Worm (Caenorhabditis elegans) whole organism, L2 larva: ENCODE results near the gene ZK632.12.

Experiments
- C34F6.9 ChIP-seq: fragments of 150-350 bp; optimal IDR thresholded peaks from 2 replicates; lab custom pipeline; 2014; ENCODE audit warnings: missing biosample characterization, missing genetic modification characterization
- R02D3.7 ChIP-seq: fragments of 150-350 bp; optimal IDR thresholded peaks from 2 replicates; lab custom pipeline; 2014; ENCODE audit warnings: missing biosample characterization, missing genetic modification characterization
- alr-1 ChIP-seq: fragments of 150-350 bp; optimal IDR thresholded peaks from 2 replicates; lab custom pipeline; 2014; ENCODE audit warnings: missing biosample characterization, missing genetic modification characterization
- aly-2 ChIP-seq: fragments of 150-350 bp; optimal IDR thresholded peaks from 2 replicates; lab custom pipeline; 2014; ENCODE audit warnings: missing biosample characterization, missing genetic modification characterization
- ama-1 ChIP-seq: fragments of 150-350 bp; optimal IDR thresholded peaks from 2 replicates; lab custom pipeline; 2018; ENCODE audit warnings: inconsistent platforms
- ceh-16 ChIP-seq: fragments of 150-350 bp; optimal IDR thresholded peaks from 2 replicates; lab custom pipeline; 2014; ENCODE audit warnings: missing biosample characterization, missing genetic modification characterization
- ceh-82 ChIP-seq: fragments of 150-350 bp; optimal IDR thresholded peaks from 2 replicates; lab custom pipeline; 2014; ENCODE audit warnings: missing biosample characterization, missing genetic modification characterization
- crh-2 ChIP-seq: sonication (generic microtip); optimal IDR thresholded peaks from 2 replicates; lab custom pipeline; 2017; ENCODE audit warnings: missing biosample characterization, missing genetic modification characterization
- dmd-4 ChIP-seq: sonication (generic microtip); optimal IDR thresholded peaks from 2 replicates; lab custom pipeline; 2017; ENCODE audit warnings: missing biosample characterization, missing genetic modification characterization
- egl-27 ChIP-seq: sonication (generic microtip); optimal IDR thresholded peaks from 3 replicates; lab custom pipeline; 2017; ENCODE audit warnings: missing biosample characterization, missing genetic modification reagents, missing genetic modification characterization
- elt-1 ChIP-seq: fragments of 150-350 bp; optimal IDR thresholded peaks from 2 replicates; lab custom pipeline; 2014; ENCODE audit warnings: missing biosample characterization, missing genetic modification characterization
- elt-3 ChIP-seq: sonication (generic microtip); optimal IDR thresholded peaks from 2 replicates; lab custom pipeline; 2017; ENCODE audit warnings: missing biosample characterization, missing genetic modification characterization
- fos-1 ChIP-seq: fragments of 150-350 bp; optimal IDR thresholded peaks from 2 replicates; lab custom pipeline; 2014; ENCODE audit warnings: missing biosample characterization, missing genetic modification characterization
- gmeb-1 ChIP-seq: fragments of 150-350 bp; optimal IDR thresholded peaks from 2 replicates; lab custom pipeline; 2014; ENCODE audit warnings: missing biosample characterization, missing genetic modification characterization
- lin-11 ChIP-seq: fragments of 150-350 bp; sonication (generic microtip); optimal IDR thresholded peaks from 2 replicates; lab custom pipeline; 2014; ENCODE audit warnings: missing biosample characterization, missing genetic modification characterization, inconsistent platforms, mixed read lengths
- lin-13 ChIP-seq: fragments of 150-350 bp; optimal IDR thresholded peaks from 2 replicates; lab custom pipeline; 2014; ENCODE audit warnings: missing biosample characterization, missing genetic modification reagents, missing genetic modification characterization
- lsy-2 ChIP-seq, 2 experiments: fragments of 150-350 bp in 1 of 2; sonication (generic microtip) in 1 of 2; optimal IDR thresholded peaks; 2 replicates each; lab custom pipeline; 2014 to 2017; ENCODE audit warnings: missing biosample characterization in 2 of 2, missing genetic modification characterization in 2 of 2
- mbf-1 ChIP-seq: sonication (generic microtip); optimal IDR thresholded peaks from 2 replicates; lab custom pipeline; 2017; ENCODE audit warnings: missing biosample characterization, missing genetic modification characterization
- mdl-1 ChIP-seq, 2 experiments: fragments of 150-350 bp in 1 of 2; sonication (generic microtip) in 1 of 2; optimal IDR thresholded peaks; 2 replicates each; lab custom pipeline; 2017; ENCODE audit warnings: missing biosample characterization in 2 of 2, missing genetic modification characterization in 2 of 2
- nhr-10 ChIP-seq: sonication (generic microtip); optimal IDR thresholded peaks from 2 replicates; lab custom pipeline; 2017; ENCODE audit warnings: missing biosample characterization, missing genetic modification characterization
- nhr-129 ChIP-seq: fragments of 150-350 bp; optimal IDR thresholded peaks from 2 replicates; lab custom pipeline; 2014; ENCODE audit warnings: missing biosample characterization, missing genetic modification characterization
- nhr-21 ChIP-seq: fragments of 150-350 bp; optimal IDR thresholded peaks from 2 replicates; lab custom pipeline; 2014; ENCODE audit warnings: missing biosample characterization, missing genetic modification characterization
- nhr-25 ChIP-seq: fragments of 150-350 bp; sonication (generic microtip); optimal IDR thresholded peaks from 3 replicates; lab custom pipeline; 2014; ENCODE audit warnings: missing biosample characterization, missing genetic modification characterization
- peb-1 ChIP-seq: fragments of 150-350 bp; optimal IDR thresholded peaks from 2 replicates; lab custom pipeline; 2014; ENCODE audit warnings: missing biosample characterization, missing genetic modification characterization
- sem-4 ChIP-seq: fragments of 150-350 bp; optimal IDR thresholded peaks from 2 replicates; lab custom pipeline; 2014; ENCODE audit warnings: missing biosample characterization, missing genetic modification reagents, missing genetic modification characterization
- sma-3 ChIP-seq: sonication (generic microtip); optimal IDR thresholded peaks from 2 replicates; lab custom pipeline; 2016; ENCODE audit warnings: missing genetic modification reagents, missing genetic modification characterization, missing compliant biosample characterization
- sma-9 ChIP-seq, 2 experiments: fragments of 150-350 bp in 1 of 2; sonication (generic microtip) in 1 of 2; optimal IDR thresholded peaks; 2 replicates each; lab custom pipeline; 2014 to 2016; ENCODE audit warnings: missing genetic modification characterization in 2 of 2, mild to moderate bottlenecking in 1 of 2, missing biosample characterization in 1 of 2, missing compliant biosample characterization in 1 of 2, missing genetic modification reagents in 1 of 2, moderate library complexity in 1 of 2
- snpc-4 ChIP-seq: fragments of 150-350 bp; optimal IDR thresholded peaks from 2 replicates; lab custom pipeline; 2014; ENCODE audit warnings: missing biosample characterization, missing genetic modification characterization
- unc-39 ChIP-seq: fragments of 150-350 bp; optimal IDR thresholded peaks from 2 replicates; lab custom pipeline; 2014; ENCODE audit warnings: missing biosample characterization, missing genetic modification characterization
- unc-62 ChIP-seq: fragments of 150-350 bp; optimal IDR thresholded peaks from 2 replicates; lab custom pipeline; 2014; ENCODE audit warnings: missing biosample characterization, missing genetic modification reagents, missing genetic modification characterization
- zag-1 ChIP-seq: fragments of 150-350 bp; optimal IDR thresholded peaks from 2 replicates; lab custom pipeline; 2014; ENCODE audit warnings: missing biosample characterization, missing genetic modification characterization
- ztf-1 ChIP-seq: fragments of 200-800 bp; sonication (Bioruptor generic); conservative IDR thresholded peaks from 2 replicates; pipeline ENCODE4 v1.3.6; 2022; ENCODE audit warnings: missing genetic modification characterization, missing compliant biosample characterization
- ztf-11 ChIP-seq: sonication (generic microtip); optimal IDR thresholded peaks from 2 replicates; lab custom pipeline; 2017; ENCODE audit warnings: missing biosample characterization, missing genetic modification characterization
- ztf-4 ChIP-seq: fragments of 150-350 bp; optimal IDR thresholded peaks from 2 replicates; lab custom pipeline; 2014; ENCODE audit warnings: missing biosample characterization, missing genetic modification characterization

ZK632.12 gene

DNA sequence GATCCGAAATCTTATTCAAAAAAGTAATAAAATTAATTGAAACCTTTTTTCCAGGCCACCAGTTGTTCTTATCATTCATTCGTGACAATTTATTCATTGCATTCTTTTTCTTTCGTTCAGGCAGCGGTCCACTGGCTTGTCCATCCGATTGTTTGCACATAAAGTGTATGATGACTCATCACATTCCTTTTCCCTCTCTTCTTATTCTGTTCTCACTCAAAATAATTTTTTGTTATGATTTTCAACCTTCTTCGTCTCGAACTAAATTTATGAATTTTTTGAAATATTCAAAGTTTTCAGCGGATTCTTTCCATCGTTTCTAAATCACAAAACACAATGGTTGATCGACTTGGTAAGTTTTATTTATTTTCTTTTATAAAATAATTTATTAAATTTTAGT lies at the start of gene ZK632.12:
Gene ZK632.12, plus strand, starts transcription at position 301 of the 400 bp plus-strand sequence.
- TF ChIP-seq C34F6.9 (no peak), lin-11 (tag; lab: Kevin White, UChicago) (no peak), mbf-1 (tag; lab: Kevin White, UChicago) (no peak), ama-1 (lab: Kevin White, UChicago) (no peak), nhr-129 (tag; lab: Kevin White, UChicago) (no peak), dmd-4 (tag; lab: Kevin White, UChicago) (no peak), unc-39 (tag; lab: Kevin White, UChicago) (no peak), ztf-11 (tag; lab: Kevin White, UChicago) (no peak), crh-2 (tag; lab: Kevin White, UChicago) (no peak), alr-1 (tag; lab: Kevin White, UChicago) (no peak), unc-62 (GFP tag; lab: Kevin White, UChicago) (no peak), nhr-10 (tag; lab: Kevin White, UChicago) (no peak), ztf-4 (tag; lab: Kevin White, UChicago) (no peak), zag-1 (tag; lab: Kevin White, UChicago) (no peak), snpc-4 (no peak), R02D3.7 (tag; lab: Kevin White, UChicago) (no peak), ceh-16 (tag; lab: Kevin White, UChicago) (no peak), aly-2 (no peak), lsy-2 (tag; optimal IDR thresholded peaks at IDR 0.05; lab: Kevin White, UChicago) (no peak)

DNA sequence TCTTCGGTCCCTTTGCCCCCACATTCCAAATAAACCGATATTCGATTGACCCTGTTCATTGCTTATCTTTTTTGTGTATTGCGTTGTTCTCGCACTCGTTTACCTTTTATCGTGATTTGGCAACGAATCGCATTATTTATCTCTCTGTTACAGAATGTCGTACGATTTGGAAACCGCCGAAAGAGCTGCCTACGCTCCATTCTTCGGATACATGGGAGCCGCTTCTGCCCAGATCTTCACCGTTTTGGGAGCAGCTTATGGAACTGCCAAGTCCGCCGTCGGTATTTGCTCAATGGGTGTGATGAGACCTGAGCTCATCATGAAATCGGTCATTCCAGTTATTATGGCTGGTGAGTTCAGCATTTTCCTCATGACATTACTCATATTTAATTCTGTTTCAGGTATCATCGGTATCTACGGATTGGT lies 48.6 kb upstream of the ZK632.12 start, which contains the start of gene vha-2:
Gene vha-2, plus strand, starts transcription at position 154 of the 426 bp plus-strand sequence.
- TF ChIP-seq fos-1 (tag; lab: Kevin White, UChicago) (peak; percentile 29), sma-9 (GFP tag; optimal IDR thresholded peaks at IDR 0.05; lab: Kevin White, UChicago) (no peak), sma-9 (tag; optimal IDR thresholded peaks at IDR 0.05; lab: Kevin White, UChicago) (no peak), ztf-1 (no peak), unc-62 (GFP tag; lab: Kevin White, UChicago) (no peak), elt-1 (no peak), sem-4 (tag; lab: Kevin White, UChicago) (no peak), nhr-129 (tag; lab: Kevin White, UChicago) (peak; percentile 1), ztf-4 (tag; lab: Kevin White, UChicago) (no peak), ama-1 (lab: Kevin White, UChicago) (no peak), lin-11 (tag; lab: Kevin White, UChicago) (peak; percentile 22), sma-3 (GFP tag; lab: Kevin White, UChicago) (peak; percentile 15), elt-3 (tag; lab: Kevin White, UChicago) (no peak)

DNA sequence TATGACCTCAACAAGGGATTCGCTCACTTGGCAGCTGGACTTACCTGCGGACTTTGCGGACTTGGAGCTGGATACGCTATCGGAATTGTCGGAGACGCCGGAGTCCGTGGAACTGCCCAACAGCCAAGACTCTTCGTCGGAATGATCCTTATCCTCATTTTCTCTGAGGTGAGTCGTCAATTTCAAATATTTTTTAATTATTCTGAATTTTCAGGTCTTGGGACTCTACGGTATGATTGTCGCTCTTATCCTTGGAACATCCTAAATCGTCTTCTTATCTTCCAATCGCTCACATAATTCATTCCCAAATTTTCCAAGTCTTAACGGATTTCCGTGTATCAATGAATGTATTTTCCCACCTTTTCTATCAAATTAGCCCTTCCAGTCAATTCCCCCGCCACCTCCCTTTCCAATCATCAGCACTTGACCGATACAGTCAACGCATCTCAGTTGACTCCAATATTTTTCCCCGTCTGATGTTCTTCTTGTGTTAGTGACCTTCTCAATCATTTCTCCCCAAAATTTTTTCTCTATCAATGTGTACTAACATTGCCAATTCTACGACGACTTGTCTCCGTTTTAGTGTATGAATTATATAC lies 48.0 kb upstream of the ZK632.12 start, which contains the start of gene R10E11.6:
Gene R10E11.6, plus strand, starts transcription at position 524 of the 599 bp plus-strand sequence.
- no peak for TF ChIP-seq ceh-82
- TF ChIP-seq egl-27 (tag; lab: Kevin White, UChicago) = no peak
- TF ChIP-seq snpc-4 = no peak
- TF ChIP-seq mdl-1 (tag; optimal IDR thresholded peaks at IDR 0.05; lab: Kevin White, UChicago) = no peak
- no peak for TF ChIP-seq sem-4 (tag; lab: Kevin White, UChicago)

DNA sequence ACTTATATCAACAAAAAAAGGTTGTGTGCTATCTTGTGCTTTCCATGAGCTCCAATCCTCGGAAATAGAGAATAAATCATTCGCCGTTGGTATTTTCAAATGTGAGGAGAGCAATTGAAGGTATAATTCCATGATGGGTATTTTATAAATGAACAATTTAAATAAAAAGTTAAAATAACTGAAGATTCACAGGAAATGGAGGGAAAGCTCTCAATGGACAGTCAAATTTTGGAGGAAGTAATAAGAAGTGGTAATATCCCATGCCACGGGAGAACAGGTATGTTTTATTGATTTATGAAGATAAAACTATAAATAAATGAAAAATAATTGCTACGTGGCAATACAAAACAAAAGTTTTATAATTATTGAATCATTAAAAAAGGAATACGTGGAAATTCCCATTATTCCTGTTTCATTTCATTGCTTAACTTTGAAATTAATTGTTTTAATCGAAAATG lies 47.4 kb upstream of the ZK632.12 start:
- no peak for TF ChIP-seq lin-11 (tag; lab: Kevin White, UChicago)
- TF ChIP-seq mdl-1 (tag; optimal IDR thresholded peaks at IDR 0.05; lab: Kevin White, UChicago) = no peak
- TF ChIP-seq nhr-25 (tag; lab: Kevin White, UChicago) = peak; percentile 44
- peak; percentile 47 for TF ChIP-seq nhr-21
- peak; percentile 27 for TF ChIP-seq sma-9 (GFP tag; optimal IDR thresholded peaks at IDR 0.05; lab: Kevin White, UChicago)
- TF ChIP-seq sma-9 (tag; optimal IDR thresholded peaks at IDR 0.05; lab: Kevin White, UChicago) = no peak
- TF ChIP-seq lsy-2 (tag; optimal IDR thresholded peaks at IDR 0.05; lab: Kevin White, UChicago) = peak in 1 of 2 experiments; percentile 45
- TF ChIP-seq crh-2 (tag; lab: Kevin White, UChicago) = peak; percentile 45
- no peak for TF ChIP-seq peb-1 (tag; lab: Kevin White, UChicago)
- peak; percentile 44 for TF ChIP-seq gmeb-1 (tag; lab: Kevin White, UChicago)
- TF ChIP-seq lin-13 (GFP tag; lab: Kevin White, UChicago) = peak; percentile 57
- peak; percentile 25 for TF ChIP-seq sma-3 (GFP tag; lab: Kevin White, UChicago)
- TF ChIP-seq, all 48 proteins: peak for 8
